Fruit fly (Drosophila melanogaster) whole organism, wandering third instar larva: ENCODE results near the gene CG11349.

Experiments used
- Abd-B ChIP-seq: fragments of >200 bp; optimal IDR thresholded peaks from 2 replicates; lab custom pipeline; 2017; ENCODE audit warnings: missing biosample characterization, missing genetic modification characterization
- CG32264 ChIP-seq: fragments of 200-800 bp; sonication (Bioruptor generic); optimal IDR thresholded peaks from 2 replicates; lab custom pipeline; 2016; ENCODE audit warnings: missing biosample characterization, missing genetic modification characterization
- CG9705 ChIP-seq: fragments of 200-800 bp; sonication (Bioruptor generic); optimal IDR thresholded peaks from 2 replicates; lab custom pipeline; 2018; ENCODE audit warnings: missing biosample characterization, mild to moderate bottlenecking, missing genetic modification characterization
- CrebA ChIP-seq: fragments of 200-800 bp; sonication (Bioruptor generic); optimal IDR thresholded peaks from 2 replicates; lab custom pipeline; 2016; ENCODE audit warnings: missing biosample characterization, mild to moderate bottlenecking, missing genetic modification characterization, borderline replicate concordance
- Dfd ChIP-seq: fragments of >200 bp; optimal IDR thresholded peaks from 2 replicates; lab custom pipeline; 2017; ENCODE audit warnings: missing biosample characterization, missing genetic modification characterization
- Dif ChIP-seq: fragments of 200-275, 200-300 bp; sonication (Bioruptor generic); optimal IDR thresholded peaks from 2 replicates; lab custom pipeline; 2018; ENCODE audit warnings: missing biosample characterization, missing genetic modification characterization; ENCODE audit not compliant: partially characterized antibody
- GATAd ChIP-seq: sonication (Bioruptor generic); optimal IDR thresholded peaks from 2 replicates; lab custom pipeline; 2016; ENCODE audit warnings: missing biosample characterization, missing genetic modification characterization
- HLH106 ChIP-seq: fragments of 200-800 bp; optimal IDR thresholded peaks from 3 replicates; lab custom pipeline; 2019; ENCODE audit warnings: missing biosample characterization, mild to moderate bottlenecking, missing genetic modification characterization, moderate library complexity
- Hnf4 ChIP-seq: fragments of 200-800 bp; sonication (Bioruptor generic); optimal IDR thresholded peaks from 2 replicates; lab custom pipeline; 2016; ENCODE audit warnings: missing biosample characterization, mild to moderate bottlenecking, missing genetic modification characterization
- Hr78 ChIP-seq: fragments of >200 bp; optimal IDR thresholded peaks from 2 replicates; lab custom pipeline; 2017; ENCODE audit warnings: missing biosample characterization, missing genetic modification characterization
- Hr83 ChIP-seq: fragments of 200-300 bp; sonication (Bioruptor generic); optimal IDR thresholded peaks from 2 replicates; lab custom pipeline; 2016; ENCODE audit warnings: missing biosample characterization, mild to moderate bottlenecking, missing genetic modification characterization, moderate library complexity; ENCODE audit not compliant: poor library complexity, severe bottlenecking
- Jra ChIP-seq: sonication (Bioruptor generic); optimal IDR thresholded peaks from 2 replicates; lab custom pipeline; 2016; ENCODE audit warnings: missing biosample characterization, missing genetic modification characterization
- Mio ChIP-seq: sonication (Bioruptor generic); optimal IDR thresholded peaks from 2 replicates; lab custom pipeline; 2016; ENCODE audit warnings: missing biosample characterization, missing genetic modification characterization
- Myc ChIP-seq: fragments of >200 bp; optimal IDR thresholded peaks from 2 replicates; lab custom pipeline; 2017
- N ChIP-seq: fragments of >200 bp; optimal IDR thresholded peaks from 2 replicates; lab custom pipeline; 2018; ENCODE audit warnings: missing biosample characterization, missing external identifiers, missing genetic modification characterization
- OdsH ChIP-seq: fragments of 200-800 bp; sonication (Bioruptor generic); optimal IDR thresholded peaks from 2 replicates; lab custom pipeline; 2016; ENCODE audit warnings: missing biosample characterization, mild to moderate bottlenecking, missing genetic modification characterization
- Rel ChIP-seq, 2 experiments: fragments of 200-800 bp; sonication (Bioruptor generic) in 1 of 2; optimal IDR thresholded peaks; 2 replicates in 1 of 2; 3 replicates in 1 of 2; lab custom pipeline; 2016 to 2019; ENCODE audit warnings: mild to moderate bottlenecking in 2 of 2, missing biosample characterization in 2 of 2, missing genetic modification characterization in 2 of 2, moderate library complexity in 1 of 2
- Sp1 ChIP-seq: fragments of 200-800 bp; sonication (Bioruptor generic); optimal IDR thresholded peaks from 3 replicates; lab custom pipeline; 2019; ENCODE audit warnings: missing biosample characterization, mild to moderate bottlenecking, missing genetic modification characterization, moderate library complexity
- Vsx2 ChIP-seq: fragments of 200-300, 225-300 bp; sonication (Bioruptor generic); optimal IDR thresholded peaks from 2 replicates; lab custom pipeline; 2018; ENCODE audit warnings: missing biosample characterization, missing genetic modification characterization; ENCODE audit not compliant: partially characterized antibody
- br ChIP-seq: fragments of 200-800 bp; sonication (Bioruptor generic); optimal IDR thresholded peaks from 2 replicates; lab custom pipeline; 2016; ENCODE audit warnings: missing biosample characterization, missing genetic modification characterization
- brk ChIP-seq: fragments of 200-800 bp; sonication (Bioruptor generic); optimal IDR thresholded peaks from 2 replicates; lab custom pipeline; 2016; ENCODE audit warnings: missing biosample characterization, mild to moderate bottlenecking, missing genetic modification characterization
- dl ChIP-seq, 2 experiments: fragments of 175-275, 200-275 bp in 1 of 2; fragments of 200-275 bp in 1 of 2; sonication (Bioruptor generic); optimal IDR thresholded peaks; lab custom pipeline; 2018; ENCODE audit warnings: mild to moderate bottlenecking in 2 of 2, missing biosample characterization in 2 of 2, missing genetic modification characterization in 2 of 2, moderate library complexity in 2 of 2; ENCODE audit not compliant: partially characterized antibody in 2 of 2, insufficient read depth in 1 of 2
- dmrt93B ChIP-seq: fragments of 200-800 bp; sonication (Bioruptor generic); optimal IDR thresholded peaks from 2 replicates; lab custom pipeline; 2018; ENCODE audit warnings: missing biosample characterization, mild to moderate bottlenecking, missing genetic modification characterization
- dsf ChIP-seq: sonication (Bioruptor generic); optimal IDR thresholded peaks from 2 replicates; lab custom pipeline; 2016; ENCODE audit warnings: missing biosample characterization, missing genetic modification characterization, borderline replicate concordance
- ey ChIP-seq: fragments of 200-800 bp; sonication (Bioruptor generic); optimal IDR thresholded peaks from 2 replicates; lab custom pipeline; 2016; ENCODE audit warnings: missing biosample characterization, missing genetic modification characterization
- foxo ChIP-seq, 2 experiments: fragments of 200-800 bp; sonication (Bioruptor generic); optimal IDR thresholded peaks; 2 replicates in 1 of 2; 3 replicates in 1 of 2; lab custom pipeline; 2016 to 2017; ENCODE audit warnings: missing biosample characterization in 2 of 2, missing genetic modification characterization in 2 of 2
- fru ChIP-seq: fragments of 200-800 bp; sonication (Bioruptor generic); optimal IDR thresholded peaks from 3 replicates; lab custom pipeline; 2016; ENCODE audit warnings: missing biosample characterization, mild to moderate bottlenecking, missing genetic modification characterization
- h ChIP-seq: fragments of 200-800 bp; sonication (Bioruptor generic); optimal IDR thresholded peaks from 3 replicates; lab custom pipeline; 2016; ENCODE audit warnings: missing biosample characterization, mild to moderate bottlenecking, missing genetic modification characterization
- jim ChIP-seq: fragments of 175-275, 200-325 bp; sonication (Bioruptor generic); optimal IDR thresholded peaks from 2 replicates; lab custom pipeline; 2016; ENCODE audit warnings: missing biosample characterization, mild to moderate bottlenecking, missing genetic modification characterization
- lola ChIP-seq: fragments of >200 bp; optimal IDR thresholded peaks from 2 replicates; lab custom pipeline; 2017; ENCODE audit warnings: missing biosample characterization, missing genetic modification characterization
- pan ChIP-seq: fragments of >200 bp; optimal IDR thresholded peaks from 2 replicates; lab custom pipeline; 2017
- psq ChIP-seq: fragments of 200-800 bp; sonication (Bioruptor generic); optimal IDR thresholded peaks from 3 replicates; lab custom pipeline; 2017; ENCODE audit warnings: missing biosample characterization, mild to moderate bottlenecking, missing genetic modification characterization, moderate library complexity
- rgr ChIP-seq: fragments of 200-800 bp; sonication (Bioruptor generic); optimal IDR thresholded peaks from 3 replicates; lab custom pipeline; 2016; ENCODE audit warnings: missing biosample characterization, mild to moderate bottlenecking, missing genetic modification characterization
- sage ChIP-seq: fragments of 200-800 bp; sonication (Bioruptor generic); optimal IDR thresholded peaks from 2 replicates; lab custom pipeline; 2016; ENCODE audit warnings: missing biosample characterization, mild to moderate bottlenecking, missing genetic modification characterization
- sv ChIP-seq: fragments of 200-800 bp; sonication (Bioruptor generic); optimal IDR thresholded peaks from 3 replicates; lab custom pipeline; 2016; ENCODE audit warnings: missing biosample characterization, missing genetic modification characterization
- tai ChIP-seq: sonication (Bioruptor generic); optimal IDR thresholded peaks from 2 replicates; lab custom pipeline; 2016; ENCODE audit warnings: missing biosample characterization, missing genetic modification characterization
- usp ChIP-seq: fragments of >200 bp; optimal IDR thresholded peaks from 2 replicates; lab custom pipeline; 2017; ENCODE audit warnings: missing biosample characterization, missing genetic modification characterization
- woc ChIP-seq: sonication (Bioruptor generic); optimal IDR thresholded peaks from 2 replicates; lab custom pipeline; 2016; ENCODE audit warnings: missing biosample characterization, mild to moderate bottlenecking, missing genetic modification characterization

Gene CG11349

DNA sequence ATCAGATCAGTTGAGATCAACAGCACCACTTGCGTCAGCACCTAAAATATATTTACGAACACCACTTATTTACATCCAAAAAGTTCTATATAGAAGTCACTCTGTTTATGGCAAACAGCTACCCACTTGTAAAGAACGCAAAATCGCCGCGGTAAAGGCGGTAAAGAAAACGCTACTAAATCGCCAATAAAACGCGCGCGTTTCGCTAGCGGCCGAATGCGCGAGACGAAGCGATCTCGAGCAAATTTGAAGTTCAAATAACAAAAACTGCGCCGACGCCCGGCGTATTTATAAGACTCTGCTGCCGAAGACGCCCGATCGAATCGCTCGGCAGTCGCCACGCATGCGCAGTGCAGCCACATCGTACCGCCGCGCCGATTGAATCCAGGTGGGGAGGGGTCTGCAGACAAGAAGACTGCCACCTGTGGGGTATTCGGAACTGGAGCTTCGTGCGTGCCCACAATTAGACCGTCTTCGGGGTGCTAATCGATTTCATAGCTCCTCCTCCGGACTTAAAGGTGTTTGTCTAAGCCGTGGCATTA, 17.9 kb downstream of the CG11349 start, which contains the start of gene CG13722:
CG13722 (minus strand) TSS at position 262 of the 542 bp plus-strand sequence.
- TF ChIP-seq br (GFP tag; lab: Kevin White, UChicago) (no peak), Myc (lab: Kevin White, UChicago) (peak; percentile 45)

- TF ChIP-seq Rel (GFP tag; optimal IDR thresholded peaks at IDR 0.05; lab: Kevin White, UChicago) (no peak), Rel (tag; optimal IDR thresholded peaks at IDR 0.05; lab: Kevin White, UChicago) (peak; percentile 23), dsf (GFP tag; lab: Kevin White, UChicago) (no peak)
Measured at dm6 chr3L:4493609-4494008, 20.7 kb downstream of the CG11349 start.

DNA sequence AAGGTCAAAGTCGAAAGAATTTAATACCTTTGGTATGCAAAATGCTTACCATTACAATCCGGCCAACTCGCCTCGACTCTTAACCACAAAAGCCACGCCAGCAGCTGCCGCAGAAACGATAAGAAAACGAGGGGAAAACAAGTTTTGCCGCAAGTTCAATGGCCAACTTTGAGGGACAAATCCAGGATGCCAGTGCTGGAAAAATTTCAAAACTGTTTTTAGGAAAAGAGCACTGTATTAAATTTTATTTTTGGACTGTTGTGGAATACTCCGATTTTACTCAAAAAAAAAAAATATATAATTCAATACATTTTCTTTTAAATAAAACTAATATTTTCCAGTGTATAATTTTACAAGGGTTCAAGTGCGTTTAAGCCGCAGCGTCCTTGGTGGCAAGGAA, 21.7 kb downstream of the CG11349 start:
- TF ChIP-seq woc (GFP tag; lab: Kevin White, UChicago), result peak; percentile 55
- TF ChIP-seq rgr, result peak; percentile 73
- peak; percentile 71 for TF ChIP-seq fru (GFP tag; lab: Kevin White, UChicago)
- TF ChIP-seq lola (GFP tag; lab: Kevin White, UChicago), result no peak
- TF ChIP-seq Jra (GFP tag; lab: Kevin White, UChicago), result no peak
- TF ChIP-seq brk (GFP tag; lab: Kevin White, UChicago), result peak; percentile 70
- no peak for TF ChIP-seq Abd-B (GFP tag; lab: Kevin White, UChicago)
- TF ChIP-seq Myc (lab: Kevin White, UChicago), result no peak
- TF ChIP-seq CG32264 (GFP tag; lab: Kevin White, UChicago), result no peak
- peak; percentile 76 for TF ChIP-seq HLH106 (tag; lab: Kevin White, UChicago)
- peak in 1 of 2 experiments; percentile 74 for TF ChIP-seq foxo (GFP tag; optimal IDR thresholded peaks at IDR 0.05; lab: Kevin White, UChicago)
- no peak for TF ChIP-seq Dfd
- TF ChIP-seq CrebA (GFP tag; lab: Kevin White, UChicago), result peak; percentile 10
- peak; percentile 74 for TF ChIP-seq OdsH (GFP tag; lab: Kevin White, UChicago)
- no peak for TF ChIP-seq dl (GFP tag; optimal IDR thresholded peaks at IDR 0.05; lab: Kevin White, UChicago; ENCODE audit: insufficient read depth in 1 of 2, partially characterized antibody in 2 of 2)
- no peak for TF ChIP-seq Vsx2 (GFP tag; lab: Kevin White, UChicago)
- TF ChIP-seq Hr78 (GFP tag; lab: Kevin White, UChicago), result no peak
- TF ChIP-seq Rel (GFP tag; optimal IDR thresholded peaks at IDR 0.05; lab: Kevin White, UChicago), result no peak
- TF ChIP-seq Rel (tag; optimal IDR thresholded peaks at IDR 0.05; lab: Kevin White, UChicago), result no peak
- no peak for TF ChIP-seq dsf (GFP tag; lab: Kevin White, UChicago)
- peak; percentile 64 for TF ChIP-seq sage (GFP tag; lab: Kevin White, UChicago)
- no peak for TF ChIP-seq pan
- peak; percentile 30 for TF ChIP-seq tai
- TF ChIP-seq h (GFP tag; lab: Kevin White, UChicago), result peak; percentile 78
- no peak for TF ChIP-seq GATAd (GFP tag; lab: Kevin White, UChicago)
- peak; percentile 48 for TF ChIP-seq dmrt93B (GFP tag; lab: Kevin White, UChicago)
- no peak for TF ChIP-seq Hr83 (GFP tag; lab: Kevin White, UChicago)
- peak; percentile 73 for TF ChIP-seq Sp1 (GFP tag; lab: Kevin White, UChicago)
- TF ChIP-seq br (GFP tag; lab: Kevin White, UChicago), result peak; percentile 69
- TF ChIP-seq jim (GFP tag; lab: Kevin White, UChicago), result no peak
- TF ChIP-seq CG9705 (GFP tag; lab: Kevin White, UChicago), result peak; percentile 34
- no peak for TF ChIP-seq N
- peak; percentile 54 for TF ChIP-seq ey
- no peak for TF ChIP-seq usp (GFP tag; lab: Kevin White, UChicago)
- TF ChIP-seq psq, result peak; percentile 74
- no peak for TF ChIP-seq Mio
- TF ChIP-seq sv (GFP tag; lab: Kevin White, UChicago), result no peak
- TF ChIP-seq Hnf4 (GFP tag; lab: Kevin White, UChicago), result peak; percentile 41
- TF ChIP-seq Dif (GFP tag; lab: Kevin White, UChicago), result no peak
- TF ChIP-seq, all 38 proteins: peak for 18
